Worm (Caenorhabditis elegans): ENCODE results near the gene unc-96.

unc-96 gene

ce11 chrX:599476-599875 lies 21.6 kb downstream of the unc-96 start, which contains the start of gene F13C5.3:
TSS of gene F13C5.3 (minus strand) at chrX:599576.
- TF ChIP-seq sup-37 (GFP tag; optimal IDR thresholded peaks at IDR 0.05) (no peak), dpl-1 (GFP tag; optimal IDR thresholded peaks at IDR 0.05) (no peak), fkh-4 (tag; optimal IDR thresholded peaks at IDR 0.05; ENCODE audit: borderline replicate concordance) (no peak), isw-1 (GFP tag; IDR thresholded peaks at IDR 0.05) (no peak), lir-3 (tag; optimal IDR thresholded peaks at IDR 0.05; ENCODE audit: poor library complexity) (no peak), vab-15 (tag; optimal IDR thresholded peaks at IDR 0.05) (no peak), mep-1 (tag; optimal IDR thresholded peaks at IDR 0.05) (no peak), snu-23 (GFP tag; optimal IDR thresholded peaks at IDR 0.05) (no peak), zip-4 (GFP tag; optimal IDR thresholded peaks at IDR 0.05) (no peak), ceh-90 (tag; optimal IDR thresholded peaks at IDR 0.05) (no peak)

ce11 chrX:593910-594447 lies 27.1 kb downstream of the unc-96 start, which contains the start of gene F13C5.2:
TSS of gene F13C5.2 (plus strand) at chrX:593960.
- TF ChIP-seq tbx-2 (tag; optimal IDR thresholded peaks at IDR 0.05) (no peak), nhr-77 (tag; optimal IDR thresholded peaks at IDR 0.05) (no peak), unc-98 (GFP tag; IDR thresholded peaks at IDR 0.05) (no peak), efl-1 (optimal IDR thresholded peaks at IDR 0.05) (no peak), efl-1 (GFP tag; optimal IDR thresholded peaks at IDR 0.05 in 1 of 2) (no peak), fkh-4 (tag; optimal IDR thresholded peaks at IDR 0.05; ENCODE audit: borderline replicate concordance) (no peak), fkh-10 (GFP tag; optimal IDR thresholded peaks at IDR 0.05) (no peak), nhr-19 (GFP tag; conservative IDR thresholded peaks at IDR 0.05) (no peak), ceh-8 (GFP tag; optimal IDR thresholded peaks at IDR 0.05) (peak; percentile 56), hlh-4 (tag; optimal IDR thresholded peaks at IDR 0.05) (no peak), zag-1 (tag; optimal IDR thresholded peaks at IDR 0.05) (no peak), aly-2 (tag; optimal IDR thresholded peaks at IDR 0.05) (no peak), hlh-17 (GFP tag; optimal IDR thresholded peaks at IDR 0.05; ENCODE audit: borderline replicate concordance) (no peak), nhr-237 (tag; optimal IDR thresholded peaks at IDR 0.05) (no peak), lin-13 (GFP tag; optimal IDR thresholded peaks at IDR 0.05) (no peak), unc-86 (tag; optimal IDR thresholded peaks at IDR 0.05) (no peak), aha-1 (tag; optimal IDR thresholded peaks at IDR 0.05) (no peak), nhr-85 (tag) (peak; percentile 34)

DNA sequence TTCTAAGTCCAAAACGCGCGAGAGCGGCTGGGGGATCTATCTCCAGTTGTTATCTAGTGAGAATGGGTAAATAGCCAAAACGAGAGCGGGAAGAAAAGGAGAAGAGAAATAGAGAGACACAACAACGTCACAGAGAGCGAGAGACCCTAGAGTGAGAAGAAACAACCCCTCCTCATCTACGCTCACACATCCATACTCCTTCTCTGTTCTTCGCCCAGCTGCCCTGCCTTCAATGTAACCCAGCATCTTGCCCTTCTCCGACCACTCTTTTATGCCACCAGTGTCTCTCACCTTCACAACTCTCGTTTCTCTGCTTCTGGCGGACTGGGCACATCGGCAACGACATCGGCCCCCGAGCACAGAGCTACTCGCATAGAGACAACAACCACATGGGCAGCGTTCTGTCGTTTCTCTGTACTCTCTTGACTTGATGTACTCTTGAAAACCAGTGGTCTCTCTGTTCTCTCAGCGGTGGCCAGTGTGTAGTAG lies 27.8 kb downstream of the unc-96 start:
- TF ChIP-seq hlh-4 (tag; optimal IDR thresholded peaks at IDR 0.05) (no peak), nhr-47 (tag; optimal IDR thresholded peaks at IDR 0.05) (peak; percentile 86), lir-3 (tag; optimal IDR thresholded peaks at IDR 0.05; ENCODE audit: poor library complexity) (peak; percentile 59), nhr-71 (tag; optimal IDR thresholded peaks at IDR 0.05) (peak; percentile 90), unc-98 (GFP tag; IDR thresholded peaks at IDR 0.05) (no peak), tlp-1 (tag; optimal IDR thresholded peaks at IDR 0.05) (no peak), zag-1 (tag; optimal IDR thresholded peaks at IDR 0.05) (peak; percentile 56), F16B12.6 (tag; optimal IDR thresholded peaks at IDR 0.05) (no peak), mep-1 (tag; optimal IDR thresholded peaks at IDR 0.05) (peak; percentile 65), tbx-2 (tag; optimal IDR thresholded peaks at IDR 0.05) (peak; percentile 90), hlh-17 (GFP tag; optimal IDR thresholded peaks at IDR 0.05; ENCODE audit: borderline replicate concordance) (no peak), lin-14 (GFP tag; optimal IDR thresholded peaks at IDR 0.05) (peak; percentile 99), lin-39 (tag; optimal IDR thresholded peaks at IDR 0.05) (no peak), nhr-20 (tag; optimal IDR thresholded peaks at IDR 0.05) (peak; percentile 87), C16A3.4 (tag; optimal IDR thresholded peaks at IDR 0.05) (peak; percentile 88), alr-1 (tag; optimal IDR thresholded peaks at IDR 0.05; ENCODE audit: borderline replicate concordance) (no peak), nhr-90 (tag; optimal IDR thresholded peaks at IDR 0.05; ENCODE audit: poor library complexity) (peak; percentile 66), nhr-85 (tag) (peak; percentile 69), sox-4 (tag; optimal IDR thresholded peaks at IDR 0.05) (peak; percentile 55), nhr-19 (GFP tag; conservative IDR thresholded peaks at IDR 0.05) (no peak; the same call in 1 of the 2 replicates), elt-2 (tag; optimal IDR thresholded peaks at IDR 0.05) (peak; percentile 37), dpl-1 (GFP tag; optimal IDR thresholded peaks at IDR 0.05) (peak; percentile 24 to 36 (median 28)), ceh-63 (GFP tag; optimal IDR thresholded peaks at IDR 0.05) (no peak), C34B4.2 (tag; optimal IDR thresholded peaks at IDR 0.05) (no peak), C04F5.9 (tag; optimal IDR thresholded peaks at IDR 0.05) (no peak), dsc-1 (tag; optimal IDR thresholded peaks at IDR 0.05) (peak; percentile 79), grh-1 (GFP tag; IDR thresholded peaks at IDR 0.05) (0 out of 2 replicates have a peak, but pooled peaks have one; percentile 21), vab-15 (tag; optimal IDR thresholded peaks at IDR 0.05) (no peak), ceh-8 (GFP tag; optimal IDR thresholded peaks at IDR 0.05) (peak; percentile 16), snu-23 (GFP tag; optimal IDR thresholded peaks at IDR 0.05) (peak; percentile 89), fkh-4 (tag; optimal IDR thresholded peaks at IDR 0.05; ENCODE audit: borderline replicate concordance) (no peak), skn-1 (tag; optimal IDR thresholded peaks at IDR 0.05) (peak; percentile 85), isw-1 (GFP tag; IDR thresholded peaks at IDR 0.05) (peak; percentile 68), aly-2 (tag; optimal IDR thresholded peaks at IDR 0.05) (peak; percentile 44)
